Worm (Caenorhabditis elegans) whole organism, late embryonic: ENCODE data around the gene kin-26.

ENCODE experiments used
- C38D4.7 ChIP-seq: fragments of 200-800 bp; sonication (Bioruptor generic); optimal IDR thresholded peaks from 2 replicates; lab custom pipeline; 2018; ENCODE audit warnings: mild to moderate bottlenecking, missing genetic modification characterization, moderate library complexity, missing compliant biosample characterization
- K02D7.2 ChIP-seq: sonication (generic microtip); optimal IDR thresholded peaks from 2 replicates; lab custom pipeline; 2017; ENCODE audit warnings: mild to moderate bottlenecking, missing genetic modification characterization, missing compliant biosample characterization
- T23F11.4 ChIP-seq: fragments of 200-800 bp; sonication (Bioruptor generic); optimal IDR thresholded peaks from 2 replicates; lab custom pipeline; 2018; ENCODE audit warnings: mild to moderate bottlenecking, missing genetic modification characterization, missing compliant biosample characterization
- ahr-1 ChIP-seq: sonication (generic microtip); optimal IDR thresholded peaks from 2 replicates; lab custom pipeline; 2016; ENCODE audit warnings: missing genetic modification characterization, missing compliant biosample characterization
- ama-1 ChIP-seq: fragments of 150-350 bp; optimal IDR thresholded peaks from 2 replicates; lab custom pipeline; 2014
- ceh-14 ChIP-seq: sonication (generic microtip); optimal IDR thresholded peaks from 2 replicates; lab custom pipeline; 2016; ENCODE audit warnings: missing genotype, missing genetic modification characterization, missing compliant biosample characterization
- ceh-19 ChIP-seq: fragments of 200-800 bp; sonication (Bioruptor generic); optimal IDR thresholded peaks from 2 replicates; lab custom pipeline; 2018; ENCODE audit warnings: mild to moderate bottlenecking, missing genetic modification characterization, missing compliant biosample characterization
- ceh-2 ChIP-seq: sonication (generic microtip); optimal IDR thresholded peaks from 2 replicates; lab custom pipeline; 2016; ENCODE audit warnings: missing genotype, missing genetic modification characterization, missing compliant biosample characterization
- ceh-22 ChIP-seq: sonication (generic microtip); optimal IDR thresholded peaks from 2 replicates; lab custom pipeline; 2017; ENCODE audit warnings: missing biosample characterization, missing genetic modification characterization
- ceh-24 ChIP-seq: sonication (generic microtip); optimal IDR thresholded peaks from 2 replicates; lab custom pipeline; 2016; ENCODE audit warnings: mild to moderate bottlenecking, missing genetic modification characterization, missing compliant biosample characterization
- ceh-48 ChIP-seq: sonication (generic microtip); optimal IDR thresholded peaks from 2 replicates; lab custom pipeline; 2016; ENCODE audit warnings: missing genetic modification characterization, inconsistent platforms, missing compliant biosample characterization
- ceh-6 ChIP-seq: fragments of 200-800 bp; sonication (Bioruptor generic); optimal IDR thresholded peaks from 2 replicates; lab custom pipeline; 2018; ENCODE audit warnings: mild to moderate bottlenecking, missing genetic modification characterization, missing compliant biosample characterization
- ceh-9 ChIP-seq: sonication (generic microtip); optimal IDR thresholded peaks from 2 replicates; lab custom pipeline; 2016; ENCODE audit warnings: mild to moderate bottlenecking, missing genetic modification characterization, inconsistent platforms, missing compliant biosample characterization
- dmd-4 ChIP-seq: sonication (generic microtip); optimal IDR thresholded peaks from 2 replicates; lab custom pipeline; 2016; ENCODE audit warnings: borderline replicate concordance, missing genetic modification characterization, missing compliant biosample characterization
- dve-1 ChIP-seq: sonication (generic microtip); optimal IDR thresholded peaks from 2 replicates; lab custom pipeline; 2017; ENCODE audit warnings: antibody characterized with exemption, mild to moderate bottlenecking, missing genetic modification characterization, missing compliant biosample characterization
- elt-2 ChIP-seq: sonication (generic microtip); optimal IDR thresholded peaks from 2 replicates; lab custom pipeline; 2016; ENCODE audit warnings: missing genetic modification reagents, missing genetic modification characterization, missing compliant biosample characterization
- elt-4 ChIP-seq: sonication (generic microtip); optimal IDR thresholded peaks from 2 replicates; lab custom pipeline; 2016; ENCODE audit warnings: missing genetic modification characterization, missing compliant biosample characterization
- eyg-1 ChIP-seq: sonication (generic microtip); optimal IDR thresholded peaks from 2 replicates; lab custom pipeline; 2016; ENCODE audit warnings: missing genotype, missing genetic modification characterization, missing compliant biosample characterization
- fax-1 ChIP-seq: sonication (generic microtip); optimal IDR thresholded peaks from 2 replicates; lab custom pipeline; 2016; ENCODE audit warnings: missing genotype, missing genetic modification characterization, missing compliant biosample characterization
- hlh-13 ChIP-seq: fragments of 200-800 bp; sonication (Bioruptor generic); optimal IDR thresholded peaks from 2 replicates; lab custom pipeline; 2018; ENCODE audit warnings: mild to moderate bottlenecking, missing genetic modification characterization, missing compliant biosample characterization
- hlh-15 ChIP-seq: sonication (generic microtip); optimal IDR thresholded peaks from 2 replicates; lab custom pipeline; 2016; ENCODE audit warnings: missing genetic modification characterization, missing compliant biosample characterization
- hlh-6 ChIP-seq: sonication (generic microtip); optimal IDR thresholded peaks from 2 replicates; lab custom pipeline; 2016; ENCODE audit warnings: missing genotype, missing genetic modification characterization, missing compliant biosample characterization
- lim-6 ChIP-seq: sonication (generic microtip); optimal IDR thresholded peaks from 2 replicates; lab custom pipeline; 2016; ENCODE audit warnings: missing genetic modification characterization, missing compliant biosample characterization
- lin-11 ChIP-seq: fragments of 200-800 bp; sonication (Bioruptor generic); optimal IDR thresholded peaks from 2 replicates; lab custom pipeline; 2018; ENCODE audit warnings: mild to moderate bottlenecking, missing genetic modification characterization, missing compliant biosample characterization
- mec-3 ChIP-seq: sonication (generic microtip); optimal IDR thresholded peaks from 2 replicates; lab custom pipeline; 2016; ENCODE audit warnings: borderline replicate concordance, missing genetic modification characterization, missing compliant biosample characterization
- nfya-1 ChIP-seq: sonication (generic microtip); optimal IDR thresholded peaks from 2 replicates; lab custom pipeline; 2017; ENCODE audit warnings: missing genetic modification characterization, mild to moderate bottlenecking, missing compliant biosample characterization, antibody characterized with exemption, moderate library complexity
- nhr-11 ChIP-seq: fragments of 150-350 bp; optimal IDR thresholded peaks from 2 replicates; lab custom pipeline; 2014; ENCODE audit warnings: missing biosample characterization, missing genetic modification characterization
- npax-4 ChIP-seq: sonication (generic microtip); optimal IDR thresholded peaks from 2 replicates; lab custom pipeline; 2016; ENCODE audit warnings: missing genetic modification characterization, missing compliant biosample characterization
- odd-2 ChIP-seq: sonication (generic microtip); optimal IDR thresholded peaks from 2 replicates; lab custom pipeline; 2017; ENCODE audit warnings: antibody characterized with exemption, mild to moderate bottlenecking, missing genetic modification characterization, missing compliant biosample characterization
- pag-3 ChIP-seq: sonication (generic microtip); optimal IDR thresholded peaks from 2 replicates; lab custom pipeline; 2016; ENCODE audit warnings: missing compliant biosample characterization, missing genetic modification characterization, borderline replicate concordance
- pax-1 ChIP-seq: fragments of 150-350 bp; optimal IDR thresholded peaks from 2 replicates; lab custom pipeline; 2014; ENCODE audit warnings: missing biosample characterization, missing genetic modification characterization
- pha-2 ChIP-seq: sonication (generic microtip); optimal IDR thresholded peaks from 2 replicates; lab custom pipeline; 2017; ENCODE audit warnings: mild to moderate bottlenecking, missing genetic modification characterization, missing compliant biosample characterization
- pqm-1 ChIP-seq: sonication (generic microtip); optimal IDR thresholded peaks from 2 replicates; lab custom pipeline; 2016; ENCODE audit warnings: missing genetic modification characterization, missing compliant biosample characterization
- pros-1 ChIP-seq: fragments of 150-350 bp; optimal IDR thresholded peaks from 2 replicates; lab custom pipeline; 2014; ENCODE audit warnings: missing biosample characterization, missing genetic modification reagents, missing genetic modification characterization
- sdc-2 ChIP-seq: sonication (generic microtip); optimal IDR thresholded peaks from 2 replicates; lab custom pipeline; 2016; ENCODE audit warnings: missing genotype, missing genetic modification characterization, missing compliant biosample characterization
- sox-4 ChIP-seq: sonication (generic microtip); optimal IDR thresholded peaks from 2 replicates; lab custom pipeline; 2017; ENCODE audit warnings: mild to moderate bottlenecking, missing genetic modification characterization, inconsistent platforms, missing compliant biosample characterization
- unc-86 ChIP-seq: sonication (generic microtip); optimal IDR thresholded peaks from 2 replicates; lab custom pipeline; 2016; ENCODE audit warnings: missing genetic modification characterization, missing compliant biosample characterization
- zip-5 ChIP-seq: sonication (generic microtip); optimal IDR thresholded peaks from 2 replicates; lab custom pipeline; 2016; ENCODE audit warnings: missing genetic modification characterization, missing compliant biosample characterization
- ztf-16 ChIP-seq: sonication (generic microtip); optimal IDR thresholded peaks from 2 replicates; lab custom pipeline; 2017; ENCODE audit warnings: missing genetic modification characterization, missing compliant biosample characterization

kin-26 gene

ce11 chrIV:7881166-7881565 is 3.5 kb upstream of the kin-26 start:
- TF ChIP-seq nfya-1 (no peak), hlh-13 (GFP tag; lab: Kevin White, UChicago) (no peak), dve-1 (tag; lab: Kevin White, UChicago) (no peak), pax-1 (tag; lab: Kevin White, UChicago) (no peak), ceh-19 (GFP tag; lab: Kevin White, UChicago) (no peak), elt-2 (tag; lab: Kevin White, UChicago) (no peak), unc-86 (tag; lab: Kevin White, UChicago) (no peak), ceh-6 (GFP tag; lab: Kevin White, UChicago) (no peak), ceh-22 (tag; lab: Kevin White, UChicago) (no peak), odd-2 (tag; lab: Kevin White, UChicago) (no peak), dmd-4 (tag; lab: Kevin White, UChicago) (no peak), pros-1 (no peak), mec-3 (tag; lab: Kevin White, UChicago) (no peak), zip-5 (tag; lab: Kevin White, UChicago) (no peak), lim-6 (tag; lab: Kevin White, UChicago) (no peak)
- TF ChIP-seq, all 69 proteins: peak for 0

- TF ChIP-seq elt-4 (tag; lab: Kevin White, UChicago), result no peak
- no peak for TF ChIP-seq ceh-14 (tag; lab: Kevin White, UChicago)
- TF ChIP-seq ceh-48 (tag; lab: Kevin White, UChicago), result no peak
- no peak for TF ChIP-seq lin-11
- no peak for TF ChIP-seq unc-86 (tag; lab: Kevin White, UChicago)
- no peak for TF ChIP-seq eyg-1 (tag; lab: Kevin White, UChicago)
- TF ChIP-seq dve-1 (tag; lab: Kevin White, UChicago), result no peak
- TF ChIP-seq C38D4.7, result no peak
- TF ChIP-seq ceh-2 (tag; lab: Kevin White, UChicago), result no peak
- TF ChIP-seq hlh-6, result no peak
- no peak for TF ChIP-seq fax-1 (tag; lab: Kevin White, UChicago)
- no peak for TF ChIP-seq ceh-9 (tag; lab: Kevin White, UChicago)
- no peak for TF ChIP-seq K02D7.2
- TF ChIP-seq sdc-2 (tag; lab: Kevin White, UChicago), result no peak
Measured at ce11 chrIV:7879017-7879416, 1.3 kb upstream of the kin-26 start, which contains the start of gene srt-73. Gene srt-73 (plus strand): TSS chrIV:7879317.

- TF ChIP-seq T23F11.4 (GFP tag; lab: Kevin White, UChicago) (no peak), zip-5 (tag; lab: Kevin White, UChicago) (no peak), ceh-6 (GFP tag; lab: Kevin White, UChicago) (no peak), hlh-15 (tag; lab: Kevin White, UChicago) (no peak), elt-2 (tag; lab: Kevin White, UChicago) (no peak), mec-3 (tag; lab: Kevin White, UChicago) (no peak), pag-3 (tag; lab: Kevin White, UChicago) (no peak), C38D4.7 (no peak), pha-2 (tag; lab: Kevin White, UChicago) (no peak), ama-1 (no peak), ceh-24 (tag; lab: Kevin White, UChicago) (no peak), hlh-13 (GFP tag; lab: Kevin White, UChicago) (no peak), nhr-11 (tag; lab: Kevin White, UChicago) (no peak), hlh-6 (no peak), eyg-1 (tag; lab: Kevin White, UChicago) (no peak), ztf-16 (tag; lab: Kevin White, UChicago) (no peak)
- TF ChIP-seq, all 69 proteins: peak for 0
Measured at ce11 chrIV:7877255-7877654, 426 bp downstream of the kin-26 start.

- TF ChIP-seq sox-4 (tag; lab: Kevin White, UChicago) (no peak), npax-4 (tag; lab: Kevin White, UChicago) (no peak), sdc-2 (tag; lab: Kevin White, UChicago) (no peak), pqm-1 (tag; lab: Kevin White, UChicago) (no peak), ahr-1 (tag; lab: Kevin White, UChicago) (no peak)
Measured at ce11 chrIV:7870451-7870850, 7.2 kb downstream of the kin-26 start, which contains the start of gene T06C10.3. Gene T06C10.3 (plus strand): TSS chrIV:7870751.
